Worm (Caenorhabditis elegans) whole organism, late embryonic: ENCODE data around the gene fbxb-98.

ENCODE experiments used
- K02D7.2 ChIP-seq: sonication (generic microtip); optimal IDR thresholded peaks from 2 replicates; lab custom pipeline; 2017; ENCODE audit warnings: mild to moderate bottlenecking, missing genetic modification characterization, missing compliant biosample characterization
- T23F11.4 ChIP-seq: fragments of 200-800 bp; sonication (Bioruptor generic); optimal IDR thresholded peaks from 2 replicates; lab custom pipeline; 2018; ENCODE audit warnings: mild to moderate bottlenecking, missing genetic modification characterization, missing compliant biosample characterization
- ahr-1 ChIP-seq: sonication (generic microtip); optimal IDR thresholded peaks from 2 replicates; lab custom pipeline; 2016; ENCODE audit warnings: missing genetic modification characterization, missing compliant biosample characterization
- ama-1 ChIP-seq: fragments of 150-350 bp; optimal IDR thresholded peaks from 2 replicates; lab custom pipeline; 2014
- ceh-14 ChIP-seq: sonication (generic microtip); optimal IDR thresholded peaks from 2 replicates; lab custom pipeline; 2016; ENCODE audit warnings: missing genotype, missing genetic modification characterization, missing compliant biosample characterization
- ceh-19 ChIP-seq: fragments of 200-800 bp; sonication (Bioruptor generic); optimal IDR thresholded peaks from 2 replicates; lab custom pipeline; 2018; ENCODE audit warnings: mild to moderate bottlenecking, missing genetic modification characterization, missing compliant biosample characterization
- ceh-22 ChIP-seq: sonication (generic microtip); optimal IDR thresholded peaks from 2 replicates; lab custom pipeline; 2017; ENCODE audit warnings: missing biosample characterization, missing genetic modification characterization
- ceh-24 ChIP-seq: sonication (generic microtip); optimal IDR thresholded peaks from 2 replicates; lab custom pipeline; 2016; ENCODE audit warnings: mild to moderate bottlenecking, missing genetic modification characterization, missing compliant biosample characterization
- ceh-30 ChIP-seq: fragments of 150-350 bp; optimal IDR thresholded peaks from 2 replicates; lab custom pipeline; 2014; ENCODE audit warnings: missing biosample characterization, missing genetic modification characterization
- ceh-31 ChIP-seq: sonication (generic microtip); optimal IDR thresholded peaks from 2 replicates; lab custom pipeline; 2016; ENCODE audit warnings: missing genetic modification characterization, missing compliant biosample characterization
- ceh-34 ChIP-seq: sonication (generic microtip); optimal IDR thresholded peaks from 2 replicates; lab custom pipeline; 2016; ENCODE audit warnings: mild to moderate bottlenecking, missing genetic modification characterization, missing compliant biosample characterization
- ceh-45 ChIP-seq: fragments of 200-800 bp; sonication (Bioruptor generic); IDR thresholded peaks from 2 replicates; pipeline ENCODE4 v1.3.6; 2022; ENCODE audit warnings: missing genetic modification reagents, missing genetic modification characterization, missing compliant biosample characterization
- ceh-48 ChIP-seq: sonication (generic microtip); optimal IDR thresholded peaks from 2 replicates; lab custom pipeline; 2016; ENCODE audit warnings: missing genetic modification characterization, inconsistent platforms, missing compliant biosample characterization
- ceh-6 ChIP-seq: fragments of 200-800 bp; sonication (Bioruptor generic); optimal IDR thresholded peaks from 2 replicates; lab custom pipeline; 2018; ENCODE audit warnings: mild to moderate bottlenecking, missing genetic modification characterization, missing compliant biosample characterization
- ceh-9 ChIP-seq: sonication (generic microtip); optimal IDR thresholded peaks from 2 replicates; lab custom pipeline; 2016; ENCODE audit warnings: mild to moderate bottlenecking, missing genetic modification characterization, inconsistent platforms, missing compliant biosample characterization
- dmd-4 ChIP-seq: sonication (generic microtip); optimal IDR thresholded peaks from 2 replicates; lab custom pipeline; 2016; ENCODE audit warnings: borderline replicate concordance, missing genetic modification characterization, missing compliant biosample characterization
- elt-4 ChIP-seq: sonication (generic microtip); optimal IDR thresholded peaks from 2 replicates; lab custom pipeline; 2016; ENCODE audit warnings: missing genetic modification characterization, missing compliant biosample characterization
- ets-4 ChIP-seq: sonication (generic microtip); optimal IDR thresholded peaks from 2 replicates; lab custom pipeline; 2016; ENCODE audit warnings: missing genetic modification characterization, missing compliant biosample characterization
- fax-1 ChIP-seq: sonication (generic microtip); optimal IDR thresholded peaks from 2 replicates; lab custom pipeline; 2016; ENCODE audit warnings: missing genotype, missing genetic modification characterization, missing compliant biosample characterization
- fkh-6 ChIP-seq: sonication (generic microtip); optimal IDR thresholded peaks from 2 replicates; lab custom pipeline; 2016; ENCODE audit warnings: missing genetic modification characterization, missing compliant biosample characterization
- hlh-15 ChIP-seq: sonication (generic microtip); optimal IDR thresholded peaks from 2 replicates; lab custom pipeline; 2016; ENCODE audit warnings: missing genetic modification characterization, missing compliant biosample characterization
- hlh-30 ChIP-seq: sonication (generic microtip); optimal IDR thresholded peaks from 2 replicates; lab custom pipeline; 2017; ENCODE audit warnings: antibody characterized with exemption, missing genetic modification characterization, missing compliant biosample characterization; ENCODE audit not compliant: insufficient read depth
- hlh-8 ChIP-seq: sonication (generic microtip); optimal IDR thresholded peaks from 2 replicates; lab custom pipeline; 2016; ENCODE audit warnings: missing genotype, missing genetic modification characterization, missing compliant biosample characterization
- lim-6 ChIP-seq: sonication (generic microtip); optimal IDR thresholded peaks from 2 replicates; lab custom pipeline; 2016; ENCODE audit warnings: missing genetic modification characterization, missing compliant biosample characterization
- madf-2 ChIP-seq: sonication (generic microtip); optimal IDR thresholded peaks from 2 replicates; lab custom pipeline; 2017; ENCODE audit warnings: missing genetic modification characterization, missing compliant biosample characterization
- mec-3 ChIP-seq: sonication (generic microtip); optimal IDR thresholded peaks from 2 replicates; lab custom pipeline; 2016; ENCODE audit warnings: borderline replicate concordance, missing genetic modification characterization, missing compliant biosample characterization
- nfya-1 ChIP-seq: sonication (generic microtip); optimal IDR thresholded peaks from 2 replicates; lab custom pipeline; 2017; ENCODE audit warnings: missing genetic modification characterization, mild to moderate bottlenecking, missing compliant biosample characterization, antibody characterized with exemption, moderate library complexity
- pag-3 ChIP-seq: sonication (generic microtip); optimal IDR thresholded peaks from 2 replicates; lab custom pipeline; 2016; ENCODE audit warnings: missing compliant biosample characterization, missing genetic modification characterization, borderline replicate concordance
- pat-9 ChIP-seq: fragments of 200-800 bp; sonication (Bioruptor generic); optimal IDR thresholded peaks from 2 replicates; lab custom pipeline; 2018; ENCODE audit warnings: mild to moderate bottlenecking, missing genetic modification characterization, moderate library complexity, missing compliant biosample characterization
- pax-1 ChIP-seq: fragments of 150-350 bp; optimal IDR thresholded peaks from 2 replicates; lab custom pipeline; 2014; ENCODE audit warnings: missing biosample characterization, missing genetic modification characterization
- pha-4 ChIP-seq: fragments of 150-350 bp; optimal IDR thresholded peaks from 2 replicates; lab custom pipeline; 2018; ENCODE audit warnings: missing biosample characterization, missing genetic modification reagents, missing genetic modification characterization
- pqm-1 ChIP-seq: sonication (generic microtip); optimal IDR thresholded peaks from 2 replicates; lab custom pipeline; 2016; ENCODE audit warnings: missing genetic modification characterization, missing compliant biosample characterization
- pros-1 ChIP-seq: fragments of 150-350 bp; optimal IDR thresholded peaks from 2 replicates; lab custom pipeline; 2014; ENCODE audit warnings: missing biosample characterization, missing genetic modification reagents, missing genetic modification characterization
- ref-2 ChIP-seq: sonication (generic microtip); optimal IDR thresholded peaks from 2 replicates; lab custom pipeline; 2016; ENCODE audit warnings: missing genetic modification characterization, missing compliant biosample characterization
- rnt-1 ChIP-seq: sonication (generic microtip); optimal IDR thresholded peaks from 2 replicates; lab custom pipeline; 2016; ENCODE audit warnings: missing genetic modification characterization, missing compliant biosample characterization
- sdc-2 ChIP-seq: sonication (generic microtip); optimal IDR thresholded peaks from 2 replicates; lab custom pipeline; 2016; ENCODE audit warnings: missing genotype, missing genetic modification characterization, missing compliant biosample characterization
- sox-2 ChIP-seq: fragments of 200-800 bp; sonication (Bioruptor generic); IDR thresholded peaks from 2 replicates; pipeline ENCODE4 v1.3.6; 2022; ENCODE audit warnings: missing genetic modification reagents, missing genetic modification characterization, missing compliant biosample characterization
- tbx-2 ChIP-seq: sonication (generic microtip); optimal IDR thresholded peaks from 2 replicates; lab custom pipeline; 2016; ENCODE audit warnings: missing genetic modification characterization, missing compliant biosample characterization
- unc-3 ChIP-seq, 2 experiments: fragments of 200-800 bp in 1 of 2; sonication (Bioruptor generic) in 1 of 2; sonication (generic microtip) in 1 of 2; conservative IDR thresholded peaks in 1 of 2; optimal IDR thresholded peaks in 1 of 2; 2 replicates each; pipeline versions ENCODE4 v1.3.6 to Lab custom; 2016 to 2022; ENCODE audit warnings: missing compliant biosample characterization in 2 of 2, missing genetic modification characterization in 2 of 2, missing genetic modification reagents in 1 of 2
- unc-55 ChIP-seq: sonication (generic microtip); optimal IDR thresholded peaks from 2 replicates; lab custom pipeline; 2017; ENCODE audit warnings: missing biosample characterization, missing genetic modification reagents, missing genetic modification characterization
- zip-5 ChIP-seq: sonication (generic microtip); optimal IDR thresholded peaks from 2 replicates; lab custom pipeline; 2016; ENCODE audit warnings: missing genetic modification characterization, missing compliant biosample characterization
- ztf-16 ChIP-seq: sonication (generic microtip); optimal IDR thresholded peaks from 2 replicates; lab custom pipeline; 2017; ENCODE audit warnings: missing genetic modification characterization, missing compliant biosample characterization

The fbxb-98 gene

DNA sequence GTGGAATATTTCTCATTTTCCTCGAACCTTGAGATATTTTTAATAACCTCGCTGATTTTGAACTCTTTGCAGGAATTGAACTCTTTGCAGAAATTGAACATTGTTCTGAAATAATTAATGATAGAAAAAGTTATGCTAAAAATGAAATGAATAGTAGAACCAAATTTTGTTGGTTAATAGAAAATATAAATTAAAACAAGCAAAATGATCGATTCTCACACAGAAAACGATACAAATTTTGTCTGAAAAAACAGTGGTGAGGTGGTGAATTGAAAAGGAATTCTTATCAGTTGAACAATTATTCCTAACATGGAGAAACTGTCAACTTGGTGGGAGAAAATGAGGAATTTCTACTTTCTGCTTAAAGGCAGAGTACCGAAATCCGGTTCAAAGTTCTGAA, 22.2 kb downstream of the fbxb-98 start, which contains the start of gene math-6:
Gene math-6 (minus strand): TSS at position 101 of the 400 bp plus-strand sequence.
- TF ChIP-seq pros-1 (no peak), sox-2 (no peak), madf-2 (no peak), fax-1 (tag; lab: Kevin White, UChicago) (no peak)

DNA sequence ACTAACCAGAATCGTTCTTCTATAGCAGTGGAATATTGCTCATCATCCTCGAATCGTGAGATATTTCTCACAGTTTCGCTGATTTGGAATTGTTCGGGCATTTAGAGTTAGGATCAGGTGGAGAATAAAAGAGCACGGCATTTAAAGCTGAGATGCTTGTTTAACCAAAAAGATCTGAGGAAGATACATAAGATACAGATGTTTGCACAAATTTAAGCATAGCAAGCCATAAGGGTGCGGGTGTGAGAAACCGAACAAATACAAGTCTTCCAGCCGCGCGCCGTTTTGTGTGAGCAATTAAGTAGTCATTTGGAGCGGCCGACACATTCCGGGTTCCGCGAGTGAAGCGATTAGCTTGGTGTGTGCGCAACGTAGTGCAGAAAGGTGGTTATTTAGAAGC, 23.9 kb downstream of the fbxb-98 start, which contains the start of gene math-7:
Gene math-7 (minus strand): TSS at position 101 of the 400 bp plus-strand sequence.
- no peak for TF ChIP-seq ceh-31
- no peak for TF ChIP-seq unc-55 (GFP tag; lab: Kevin White, UChicago)
- TF ChIP-seq hlh-8 (tag; lab: Kevin White, UChicago) = no peak
- TF ChIP-seq ahr-1 (tag; lab: Kevin White, UChicago) = no peak
- TF ChIP-seq sdc-2 (tag; lab: Kevin White, UChicago) = no peak
- no peak for TF ChIP-seq ceh-6 (GFP tag; lab: Kevin White, UChicago)
- TF ChIP-seq ceh-24 = no peak
- TF ChIP-seq pax-1 (tag; lab: Kevin White, UChicago) = no peak
- TF ChIP-seq ets-4 = no peak
- no peak for TF ChIP-seq mec-3
- no peak for TF ChIP-seq tbx-2
- no peak for TF ChIP-seq dmd-4 (tag; lab: Kevin White, UChicago)
- no peak for TF ChIP-seq ceh-34 (tag; lab: Kevin White, UChicago)
- no peak for TF ChIP-seq K02D7.2 (tag; lab: Kevin White, UChicago)
- TF ChIP-seq hlh-30 = no peak
- no peak for TF ChIP-seq pha-4
- no peak for TF ChIP-seq ceh-45 (GFP tag; lab: Robert Waterston, UW)
- TF ChIP-seq, all 69 proteins: peak for 0

DNA sequence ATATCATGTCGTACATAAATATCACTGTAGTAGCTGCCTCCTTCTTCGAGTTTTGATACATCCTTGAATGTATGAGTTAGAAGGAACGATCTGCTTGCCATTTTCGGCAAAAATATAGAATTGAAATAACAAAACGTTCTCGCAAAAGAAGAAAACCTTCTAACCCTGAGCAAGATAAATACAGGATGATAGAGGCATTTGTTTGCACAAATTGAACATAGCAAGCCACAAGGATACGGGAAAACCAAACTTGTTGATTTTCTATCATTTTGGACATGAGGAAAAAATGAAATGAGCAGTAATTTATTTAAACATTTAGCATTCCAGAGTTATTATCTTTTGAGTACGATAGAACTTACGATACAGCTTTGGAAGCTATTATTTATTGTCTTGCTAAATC, 26.6 kb downstream of the fbxb-98 start, which contains the start of gene math-8:
Gene math-8 (minus strand): TSS at position 101 of the 400 bp plus-strand sequence.
- no peak for TF ChIP-seq hlh-30
- TF ChIP-seq pax-1 (tag; lab: Kevin White, UChicago) = no peak
- TF ChIP-seq ceh-48 (tag; lab: Kevin White, UChicago) = no peak
- no peak for TF ChIP-seq mec-3
- TF ChIP-seq elt-4 (tag; lab: Kevin White, UChicago) = no peak
- TF ChIP-seq lim-6 = no peak
- TF ChIP-seq zip-5 (tag; lab: Kevin White, UChicago) = no peak
- no peak for TF ChIP-seq ceh-45 (GFP tag; lab: Robert Waterston, UW)
- TF ChIP-seq ceh-9 (tag; lab: Kevin White, UChicago) = no peak
- TF ChIP-seq T23F11.4 (GFP tag; lab: Kevin White, UChicago) = no peak
- no peak for TF ChIP-seq pag-3 (tag; lab: Kevin White, UChicago)
- TF ChIP-seq ztf-16 (tag; lab: Kevin White, UChicago) = no peak
- no peak for TF ChIP-seq ama-1 (lab: Kevin White, UChicago)
- TF ChIP-seq sox-2 = no peak
- no peak for TF ChIP-seq ceh-19 (GFP tag; lab: Kevin White, UChicago)
- TF ChIP-seq ref-2 (tag; lab: Kevin White, UChicago) = no peak
- no peak for TF ChIP-seq nfya-1 (tag; lab: Kevin White, UChicago)
- TF ChIP-seq unc-3 (GFP tag; conservative IDR thresholded peaks at IDR 0.05; lab: Robert Waterston, UW) = no peak
- no peak for TF ChIP-seq unc-3 (tag; optimal IDR thresholded peaks at IDR 0.05; lab: Kevin White, UChicago)

DNA sequence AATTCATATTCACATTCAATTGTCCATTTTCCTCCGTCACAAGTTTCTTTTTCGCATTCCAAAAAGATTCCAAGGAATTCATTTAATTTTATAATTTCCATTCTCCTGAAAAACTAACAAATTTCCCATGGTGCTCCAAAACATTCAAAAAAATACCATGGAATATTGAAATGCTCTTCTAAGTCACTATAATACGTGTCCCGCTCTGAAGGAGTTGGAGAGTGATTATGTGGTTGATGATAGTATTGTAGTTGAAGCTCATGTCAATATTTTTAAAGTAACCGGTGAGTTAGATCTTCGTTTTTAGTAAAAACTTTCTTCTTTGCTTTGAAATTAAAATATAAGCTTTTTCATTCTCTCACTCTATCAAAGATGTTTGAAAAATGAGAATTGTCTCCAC, 28.2 kb downstream of the fbxb-98 start, which contains the start of gene math-9:
Gene math-9 (minus strand): TSS at position 101 of the 400 bp plus-strand sequence.
- TF ChIP-seq rnt-1 (tag; lab: Kevin White, UChicago) = no peak

DNA sequence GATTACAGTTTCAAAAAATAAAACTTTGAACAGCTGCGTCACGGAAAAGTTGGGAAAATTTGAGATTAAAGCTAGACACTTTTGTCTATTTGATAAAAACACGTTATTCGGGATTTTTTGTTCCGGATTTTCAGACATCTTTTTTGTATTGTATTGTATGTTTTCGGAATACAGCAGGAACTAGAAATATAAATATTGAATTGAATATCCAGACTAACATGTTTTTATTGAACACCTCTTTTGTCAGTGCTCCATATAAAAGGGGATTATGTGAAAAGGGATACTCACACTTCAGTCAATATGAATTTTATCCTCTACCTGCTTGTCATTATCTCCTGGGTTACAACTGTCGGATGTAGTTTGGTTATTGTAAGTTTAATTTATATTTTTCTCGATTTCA, 31.5 kb downstream of the fbxb-98 start, which contains the start of gene C16C4.1:
Gene C16C4.1 (plus strand): TSS at position 301 of the 400 bp plus-strand sequence.
- no peak for TF ChIP-seq ceh-34 (tag; lab: Kevin White, UChicago)
- no peak for TF ChIP-seq ets-4
- no peak for TF ChIP-seq fkh-6 (tag; lab: Kevin White, UChicago)
- no peak for TF ChIP-seq ceh-22 (tag; lab: Kevin White, UChicago)
- no peak for TF ChIP-seq pat-9 (tag; lab: Kevin White, UChicago)
- TF ChIP-seq ceh-14 (tag; lab: Kevin White, UChicago) = no peak
- TF ChIP-seq pag-3 (tag; lab: Kevin White, UChicago) = no peak
- no peak for TF ChIP-seq lim-6
- no peak for TF ChIP-seq ceh-30 (tag; lab: Kevin White, UChicago)
- no peak for TF ChIP-seq pqm-1
- TF ChIP-seq ahr-1 (tag; lab: Kevin White, UChicago) = no peak
- TF ChIP-seq hlh-15 (tag; lab: Kevin White, UChicago) = no peak
- no peak for TF ChIP-seq hlh-30
